Worm (Caenorhabditis elegans) whole organism, L2 larva: ENCODE results near the gene fipr-7.

Experiments
- ZK546.5 ChIP-seq: sonication (generic microtip); optimal IDR thresholded peaks from 2 replicates; lab custom pipeline; 2017; ENCODE audit warnings: missing biosample characterization, missing genetic modification characterization
- lsy-2 ChIP-seq, 2 experiments: fragments of 150-350 bp in 1 of 2; sonication (generic microtip) in 1 of 2; optimal IDR thresholded peaks; 2 replicates each; lab custom pipeline; 2014 to 2017; ENCODE audit warnings: missing biosample characterization in 2 of 2, missing genetic modification characterization in 2 of 2
- mab-5 ChIP-seq: fragments of 150-350 bp; optimal IDR thresholded peaks from 2 replicates; lab custom pipeline; 2014; ENCODE audit warnings: missing biosample characterization, missing genetic modification characterization
- mdl-1 ChIP-seq, 2 experiments: fragments of 150-350 bp in 1 of 2; sonication (generic microtip) in 1 of 2; optimal IDR thresholded peaks; 2 replicates each; lab custom pipeline; 2017; ENCODE audit warnings: missing biosample characterization in 2 of 2, missing genetic modification characterization in 2 of 2
- nhr-11 ChIP-seq: fragments of 150-350 bp; optimal IDR thresholded peaks from 2 replicates; lab custom pipeline; 2014; ENCODE audit warnings: missing biosample characterization, missing genetic modification characterization
- nhr-237 ChIP-seq: fragments of 150-350 bp; optimal IDR thresholded peaks from 2 replicates; lab custom pipeline; 2014; ENCODE audit warnings: missing biosample characterization, missing genetic modification characterization
- nhr-6 ChIP-seq: fragments of 150-350 bp; optimal IDR thresholded peaks from 2 replicates; lab custom pipeline; 2014; ENCODE audit warnings: missing biosample characterization, missing genetic modification characterization

ce11 chrV:10229222-10229879 lies at the start of gene fipr-7, which contains the start of gene pyt-1:
- TF ChIP-seq mdl-1 (tag; optimal IDR thresholded peaks at IDR 0.05; lab: Kevin White, UChicago) (no peak), nhr-237 (tag; lab: Kevin White, UChicago) (no peak), lsy-2 (tag; optimal IDR thresholded peaks at IDR 0.05; lab: Kevin White, UChicago) (no peak), nhr-6 (no peak), nhr-11 (tag; lab: Kevin White, UChicago) (no peak), mab-5 (tag; lab: Kevin White, UChicago) (no peak), ZK546.5 (tag; lab: Kevin White, UChicago) (no peak)
